Fruit fly (Drosophila melanogaster) whole organism, embryonic: ENCODE data around the gene ClpX.

ENCODE experiments used
- ATbp ChIP-seq: fragments of 200-800 bp; sonication (Bioruptor generic); optimal IDR thresholded peaks from 2 replicates; lab custom pipeline; 2017; ENCODE audit warnings: missing biosample characterization, mild to moderate bottlenecking, missing genetic modification characterization, missing genetic modification reagents
- CG10209 ChIP-seq: fragments of 200-800 bp; sonication (Bioruptor generic); optimal IDR thresholded peaks from 3 replicates; lab custom pipeline; 2017; ENCODE audit warnings: missing biosample characterization, mild to moderate bottlenecking, missing genetic modification characterization, missing genetic modification reagents
- CG1024 ChIP-seq: fragments of 200-800 bp; sonication (Bioruptor generic); IDR thresholded peaks from 2 replicates; pipeline ENCODE4 v1.3.6; 2022; ENCODE audit warnings: missing biosample characterization, missing genetic modification characterization
- CG10462 ChIP-seq: fragments of 200-800 bp; sonication (Bioruptor generic); optimal IDR thresholded peaks from 2 replicates; lab custom pipeline; 2016; ENCODE audit warnings: missing biosample characterization, missing genetic modification characterization
- CG10565 ChIP-seq: fragments of 200-800 bp; sonication (Bioruptor generic); optimal IDR thresholded peaks from 3 replicates; lab custom pipeline; 2016; ENCODE audit warnings: missing biosample characterization, mild to moderate bottlenecking, missing genetic modification characterization
- CG30431 ChIP-seq: fragments of 200-800 bp; sonication (Bioruptor generic); optimal IDR thresholded peaks from 2 replicates; lab custom pipeline; 2017; ENCODE audit warnings: missing biosample characterization, missing genetic modification characterization
- CG34376 ChIP-seq: fragments of 200-800 bp; sonication (Bioruptor generic); optimal IDR thresholded peaks from 2 replicates; lab custom pipeline; 2018; ENCODE audit warnings: missing biosample characterization, mild to moderate bottlenecking, missing genetic modification characterization
- CG3838 ChIP-seq: fragments of 200-800 bp; sonication (Bioruptor generic); optimal IDR thresholded peaks from 3 replicates; lab custom pipeline; 2016; ENCODE audit warnings: missing biosample characterization, missing genetic modification characterization
- CG4424 ChIP-seq: fragments of 200-800 bp; sonication (Bioruptor generic); optimal IDR thresholded peaks from 3 replicates; lab custom pipeline; 2016; ENCODE audit warnings: missing biosample characterization, missing genetic modification characterization
- CG7556 ChIP-seq: fragments of 200-800 bp; sonication (Bioruptor generic); optimal IDR thresholded peaks from 2 replicates; lab custom pipeline; 2017; ENCODE audit warnings: missing biosample characterization, mild to moderate bottlenecking, missing genetic modification characterization
- CG7839 ChIP-seq: fragments of 200-800 bp; sonication (Bioruptor generic); optimal IDR thresholded peaks from 3 replicates; lab custom pipeline; 2018; ENCODE audit warnings: missing biosample characterization, mild to moderate bottlenecking, missing genetic modification characterization, moderate library complexity
- CG8924 ChIP-seq: fragments of 200-800 bp; optimal IDR thresholded peaks from 3 replicates; lab custom pipeline; 2019; ENCODE audit warnings: missing biosample characterization, mild to moderate bottlenecking, missing genetic modification characterization, moderate library complexity
- CG8944 ChIP-seq: fragments of 200-800 bp; sonication (Bioruptor generic); optimal IDR thresholded peaks from 3 replicates; lab custom pipeline; 2016; ENCODE audit warnings: missing biosample characterization, missing genetic modification characterization
- Deaf1 ChIP-seq: fragments of 200-800 bp; optimal IDR thresholded peaks from 3 replicates; lab custom pipeline; 2019; ENCODE audit warnings: missing biosample characterization, mild to moderate bottlenecking, missing genetic modification characterization, moderate library complexity
- Dip2 ChIP-seq: fragments of 200-800 bp; sonication (Bioruptor generic); IDR thresholded peaks from 2 replicates; pipeline ENCODE4 v1.3.6; 2022; ENCODE audit warnings: missing biosample characterization, missing genetic modification characterization
- Dip3 ChIP-seq: fragments of 200-800 bp; sonication (Bioruptor generic); optimal IDR thresholded peaks from 3 replicates; lab custom pipeline; 2016; ENCODE audit warnings: missing biosample characterization, missing genetic modification characterization
- Drgx ChIP-seq: fragments of 200-800 bp; sonication (Bioruptor generic); IDR thresholded peaks from 2 replicates; pipeline ENCODE4 v1.3.6; 2022; ENCODE audit warnings: missing biosample characterization, missing genetic modification characterization
- Eip74EF ChIP-seq, 2 experiments: fragments of 200-800 bp in 1 of 2; fragments of >200 bp in 1 of 2; sonication (Bioruptor generic) in 1 of 2; optimal IDR thresholded peaks; 2 replicates each; lab custom pipeline; 2017 to 2019; ENCODE audit warnings: missing biosample characterization in 2 of 2, missing genetic modification characterization in 2 of 2, mild to moderate bottlenecking in 1 of 2, moderate library complexity in 1 of 2
- Elba2 ChIP-seq: fragments of 200-800 bp; sonication (Bioruptor generic); optimal IDR thresholded peaks from 3 replicates; lab custom pipeline; 2016; ENCODE audit warnings: missing biosample characterization, missing genetic modification characterization
- Fer2 ChIP-seq: fragments of 200-800 bp; sonication (Bioruptor generic); optimal IDR thresholded peaks from 2 replicates; lab custom pipeline; 2018; ENCODE audit warnings: missing biosample characterization, mild to moderate bottlenecking, missing genetic modification characterization, moderate library complexity
- HLHmδ ChIP-seq: fragments of 200-800 bp; sonication (Bioruptor generic); optimal IDR thresholded peaks from 2 replicates; lab custom pipeline; 2018; ENCODE audit warnings: missing biosample characterization, mild to moderate bottlenecking, missing genetic modification characterization, moderate library complexity
- Hand ChIP-seq: fragments of 200-800 bp; sonication (Bioruptor generic); optimal IDR thresholded peaks from 2 replicates; lab custom pipeline; 2017; ENCODE audit warnings: mild to moderate bottlenecking, missing biosample characterization, missing genetic modification reagents, missing genetic modification characterization
- Hr51 ChIP-seq, 2 experiments: fragments of 200-800 bp; sonication (Bioruptor generic); optimal IDR thresholded peaks; 2 replicates in 1 of 2; 3 replicates in 1 of 2; lab custom pipeline; 2016 to 2018; ENCODE audit warnings: missing biosample characterization in 2 of 2, missing genetic modification characterization in 2 of 2, mild to moderate bottlenecking in 1 of 2, moderate library complexity in 1 of 2
- Hr78 ChIP-seq, 2 experiments: fragments of 200-800 bp in 1 of 2; fragments of >200 bp in 1 of 2; sonication (Bioruptor generic) in 1 of 2; optimal IDR thresholded peaks; 2 replicates each; lab custom pipeline; 2017 to 2019; ENCODE audit warnings: missing biosample characterization in 2 of 2, missing genetic modification characterization in 2 of 2, mild to moderate bottlenecking in 1 of 2, moderate library complexity in 1 of 2
- Med ChIP-seq: fragments of 200-800 bp; sonication (Bioruptor generic); peaks from one replicate; lab custom pipeline; 2016; ENCODE audit warnings: missing biosample characterization, missing genetic modification characterization, mild to moderate bottlenecking, inconsistent platforms, moderate library complexity
- Nf-YA ChIP-seq: fragments of 200-800 bp; sonication (Bioruptor generic); IDR thresholded peaks from 2 replicates; pipeline ENCODE4 v1.3.6; 2022; ENCODE audit warnings: missing biosample characterization, missing genetic modification characterization
- Oli ChIP-seq: fragments of 200-800 bp; sonication (Bioruptor generic); optimal IDR thresholded peaks from 2 replicates; lab custom pipeline; 2018; ENCODE audit warnings: missing biosample characterization, mild to moderate bottlenecking, missing genetic modification characterization, moderate library complexity
- Rfx ChIP-seq: fragments of 200-800 bp; sonication (Bioruptor generic); IDR thresholded peaks from 2 replicates; pipeline ENCODE4 v1.3.6; 2022; ENCODE audit warnings: missing biosample characterization, missing genetic modification characterization
- Scr ChIP-seq: fragments of 200-800 bp; sonication (Bioruptor generic); IDR thresholded peaks from 2 replicates; pipeline ENCODE4 v1.3.6; 2022; ENCODE audit warnings: missing biosample characterization, missing genetic modification characterization; ENCODE audit not compliant: partially characterized antibody
- Sry-δ ChIP-seq: fragments of 200-800 bp; sonication (Bioruptor generic); optimal IDR thresholded peaks from 2 replicates; lab custom pipeline; 2016; ENCODE audit warnings: missing biosample characterization, missing genetic modification characterization
- ac ChIP-seq: fragments of 200-800 bp; sonication (Bioruptor generic); optimal IDR thresholded peaks from 3 replicates; lab custom pipeline; 2017; ENCODE audit warnings: missing biosample characterization, mild to moderate bottlenecking, missing genetic modification characterization
- aop ChIP-seq: fragments of 200-800 bp; sonication (Bioruptor generic); IDR thresholded peaks from 2 replicates; pipeline ENCODE4 v1.3.6; 2022; ENCODE audit warnings: missing biosample characterization, missing genetic modification characterization
- ap ChIP-seq: fragments of 200-800 bp; sonication (Bioruptor generic); IDR thresholded peaks from 2 replicates; pipeline ENCODE4 v1.3.6; 2022; ENCODE audit warnings: missing biosample characterization, missing genetic modification characterization
- chinmo ChIP-seq: fragments of 200-800 bp; sonication (Bioruptor generic); IDR thresholded peaks from 4 replicates; pipeline ENCODE4 v1.3.6; 2022; ENCODE audit warnings: missing biosample characterization, missing genetic modification characterization; ENCODE audit not compliant: partially characterized antibody
- ci ChIP-seq: fragments of 200-800 bp; sonication (Bioruptor generic); IDR thresholded peaks from 3 replicates; pipeline ENCODE4 v1.3.6; 2022; ENCODE audit warnings: missing biosample characterization, missing genetic modification characterization
- ewg ChIP-seq: fragments of 200-800 bp; sonication (Bioruptor generic); optimal IDR thresholded peaks from 3 replicates; lab custom pipeline; 2017; ENCODE audit warnings: mild to moderate bottlenecking, missing biosample characterization, missing genetic modification reagents, missing genetic modification characterization
- exex ChIP-seq: fragments of 200-800 bp; sonication (Bioruptor generic); optimal IDR thresholded peaks from 4 replicates; lab custom pipeline; 2018; ENCODE audit warnings: missing biosample characterization, mild to moderate bottlenecking, missing genetic modification characterization, moderate library complexity
- ham ChIP-seq: fragments of 200-800 bp; sonication (Bioruptor generic); IDR thresholded peaks from 2 replicates; pipeline ENCODE4 v1.3.6; 2022; ENCODE audit warnings: missing biosample characterization, missing genetic modification characterization
- hkb ChIP-seq, 2 experiments: fragments of 200-800 bp in 1 of 2; fragments of >200 bp in 1 of 2; sonication (Bioruptor generic) in 1 of 2; IDR thresholded peaks in 1 of 2; optimal IDR thresholded peaks in 1 of 2; 2 replicates each; pipeline versions ENCODE4 v1.3.6 to Lab custom; 2017 to 2022; ENCODE audit warnings: missing biosample characterization in 1 of 2, missing genetic modification characterization in 1 of 2
- klu ChIP-seq: fragments of 200-800 bp; sonication (Bioruptor generic); IDR thresholded peaks from 2 replicates; pipeline ENCODE4 v1.3.6; 2022; ENCODE audit warnings: missing biosample characterization, missing genetic modification characterization
- maf-S ChIP-seq: fragments of 200-800 bp; sonication (Bioruptor generic); optimal IDR thresholded peaks from 2 replicates; lab custom pipeline; 2016; ENCODE audit warnings: missing biosample characterization, missing genetic modification characterization
- sd ChIP-seq: fragments of 200-800 bp; sonication (Bioruptor generic); optimal IDR thresholded peaks from 3 replicates; lab custom pipeline; 2018; ENCODE audit warnings: missing biosample characterization, mild to moderate bottlenecking, missing genetic modification characterization, moderate library complexity
- sens-2 ChIP-seq: fragments of 200-800 bp; sonication (Bioruptor generic); IDR thresholded peaks from 2 replicates; pipeline ENCODE4 v1.3.6; 2022; ENCODE audit warnings: missing biosample characterization, missing genetic modification characterization
- sim ChIP-seq: fragments of 200-800 bp; sonication (Bioruptor generic); IDR thresholded peaks from 2 replicates; pipeline ENCODE4 v1.3.6; 2022; ENCODE audit warnings: missing biosample characterization, missing genetic modification characterization
- tio ChIP-seq: fragments of 200-800 bp; sonication (Bioruptor generic); optimal IDR thresholded peaks from 2 replicates; lab custom pipeline; 2017; ENCODE audit warnings: missing biosample characterization, missing genetic modification characterization, inconsistent platforms
- toy ChIP-seq: fragments of 200-800 bp; sonication (Bioruptor generic); IDR thresholded peaks from 2 replicates; pipeline ENCODE4 v1.3.6; 2022; ENCODE audit warnings: missing biosample characterization, missing genetic modification characterization
- vvl ChIP-seq: fragments of 200-800 bp; sonication (Bioruptor generic); IDR thresholded peaks from 2 replicates; pipeline ENCODE4 v1.3.6; 2022; ENCODE audit warnings: missing biosample characterization, missing genetic modification characterization
- wor ChIP-seq: fragments of 200-800 bp; sonication (Bioruptor generic); IDR thresholded peaks from 2 replicates; pipeline ENCODE4 v1.3.6; 2022; ENCODE audit warnings: missing biosample characterization, missing genetic modification characterization

Gene ClpX

DNA sequence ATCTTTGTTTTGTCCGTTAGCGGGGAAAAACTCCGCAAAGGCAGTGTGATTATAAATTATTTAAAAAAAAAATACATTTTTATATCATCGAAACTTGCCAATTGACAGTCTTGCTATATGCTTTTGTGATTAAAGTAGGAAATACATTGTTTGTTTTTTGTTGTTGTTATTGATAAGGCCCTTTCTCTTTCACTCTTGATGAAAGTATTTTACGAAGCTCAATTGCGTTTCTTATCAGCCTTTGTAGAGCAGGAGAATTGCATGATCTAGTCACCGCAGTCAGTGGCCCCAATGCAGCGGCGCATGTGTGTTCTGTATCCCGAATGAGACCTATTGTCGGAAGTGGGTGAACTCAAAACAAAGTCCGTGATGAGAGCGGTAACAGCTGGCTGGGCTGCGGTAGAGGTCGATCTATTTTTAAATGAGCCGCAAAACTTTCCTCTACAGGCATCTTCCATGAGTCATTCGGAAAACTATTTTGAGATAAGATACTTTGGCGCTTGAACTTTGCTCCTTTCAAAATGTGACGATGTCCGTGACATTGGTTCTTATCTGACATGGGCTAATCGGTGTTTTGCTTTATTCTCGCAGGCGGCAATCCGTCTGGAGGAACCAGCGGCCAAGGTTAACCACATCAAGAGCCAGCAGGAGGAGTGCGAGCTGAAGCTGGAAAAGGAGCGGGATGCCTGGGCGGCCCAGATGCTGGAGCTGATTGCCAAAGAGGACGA lies 7.0 kb upstream of the ClpX start:
- TF ChIP-seq Fer2 (no peak), toy (GFP tag; lab: Robert Waterston, UW) (no peak), Oli (tag; lab: Kevin White, UChicago) (no peak), Dip3 (no peak), Drgx (GFP tag; lab: Robert Waterston, UW) (no peak), Deaf1 (tag; lab: Kevin White, UChicago) (no peak), hkb (optimal IDR thresholded peaks at IDR 0.05; lab: Kevin White, UChicago) (no peak), hkb (GFP tag; IDR thresholded peaks at IDR 0.05; lab: Robert Waterston, UW) (0 out of 2 replicates have a peak, but pooled peaks have one; percentile 6), exex (tag; lab: Kevin White, UChicago) (peak; percentile 15), Eip74EF (GFP tag; optimal IDR thresholded peaks at IDR 0.05; lab: Kevin White, UChicago) (peak in 1 of 2 experiments; percentile 34), sim (GFP tag; lab: Robert Waterston, UW) (no peak), ham (GFP tag; lab: Robert Waterston, UW) (no peak), Scr (GFP tag; lab: Robert Waterston, UW) (no peak), Hr78 (GFP tag; optimal IDR thresholded peaks at IDR 0.05; lab: Kevin White, UChicago) (peak in 1 of 2 experiments; percentile 78), CG34376 (GFP tag; lab: Kevin White, UChicago) (peak; percentile 25), sens-2 (GFP tag; lab: Robert Waterston, UW) (no peak), CG10209 (GFP tag; lab: Kevin White, UChicago) (no peak), CG8944 (GFP tag; lab: Kevin White, UChicago) (no peak), maf-S (no peak), HLHmδ (GFP tag; lab: Kevin White, UChicago) (no peak), tio (GFP tag; lab: Kevin White, UChicago) (no peak), CG10565 (no peak), CG3838 (no peak), CG7839 (no peak), ATbp (GFP tag; lab: Kevin White, UChicago) (peak; percentile 19)

DNA sequence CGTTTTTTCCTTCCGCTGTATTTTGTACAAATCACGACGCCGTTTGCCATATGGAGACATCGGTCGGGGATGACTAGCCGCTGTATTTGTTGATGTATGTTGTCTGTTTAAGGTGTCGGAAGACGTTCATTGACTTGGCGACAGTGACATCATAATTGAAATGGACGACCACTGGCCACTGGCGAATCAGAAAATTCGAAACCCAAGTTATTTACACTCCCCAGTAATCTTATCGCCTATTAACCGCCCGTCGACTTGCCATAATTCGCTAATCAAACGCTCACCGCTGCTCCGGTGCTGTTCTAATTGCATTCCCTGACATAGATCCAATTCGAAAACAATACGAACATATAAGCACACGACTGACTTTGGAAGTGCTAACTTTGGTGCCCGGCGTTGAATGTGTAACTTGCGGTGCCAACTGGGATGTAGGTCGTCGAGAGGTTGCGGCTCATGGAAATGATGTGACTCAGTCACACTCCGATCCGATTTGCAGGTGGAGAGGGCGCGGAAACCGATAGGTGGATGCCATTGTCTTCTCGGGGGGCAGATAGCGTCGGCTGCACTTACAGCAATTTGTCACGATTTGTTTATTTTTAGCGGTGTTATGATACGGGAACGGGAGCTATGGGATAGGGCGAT lies 6.2 kb upstream of the ClpX start:
- TF ChIP-seq ac (GFP tag; lab: Kevin White, UChicago), result no peak
- no peak for TF ChIP-seq CG10462 (GFP tag; lab: Kevin White, UChicago)
- TF ChIP-seq CG30431 (GFP tag; lab: Kevin White, UChicago), result no peak
- TF ChIP-seq Elba2, result peak; percentile 76
- no peak for TF ChIP-seq CG7556 (GFP tag; lab: Kevin White, UChicago)
- TF ChIP-seq CG4424 (GFP tag; lab: Kevin White, UChicago), result no peak
- peak; percentile 76 for TF ChIP-seq sd (tag; lab: Kevin White, UChicago)
- TF ChIP-seq Med (GFP tag; lab: Kevin White, UChicago), result peak; percentile 22
- TF ChIP-seq chinmo (GFP tag; lab: Robert Waterston, UW), result 0 out of 4 replicates have a peak, but pooled peaks have one; percentile 13
- no peak for TF ChIP-seq Dip2
- TF ChIP-seq CG8924, result no peak
- TF ChIP-seq CG1024, result no peak
- 0 out of 2 replicates have a peak, but pooled peaks have one; percentile 17 for TF ChIP-seq Rfx (GFP tag; lab: Robert Waterston, UW)
- TF ChIP-seq klu (GFP tag; lab: Robert Waterston, UW), result no peak
- no peak for TF ChIP-seq Hr51 (GFP tag; optimal IDR thresholded peaks at IDR 0.05; lab: Kevin White, UChicago)
- no peak for TF ChIP-seq HLHmδ (GFP tag; lab: Kevin White, UChicago)
- TF ChIP-seq ci (GFP tag; lab: Robert Waterston, UW), result peak; percentile 63; the same call in 1 of the 3 replicates
- TF ChIP-seq Hand (GFP tag; lab: Kevin White, UChicago), result no peak
- no peak for TF ChIP-seq aop (GFP tag; lab: Robert Waterston, UW)
- no peak for TF ChIP-seq ewg (GFP tag; lab: Kevin White, UChicago)
- no peak for TF ChIP-seq Sry-δ (GFP tag; lab: Kevin White, UChicago)
- TF ChIP-seq Nf-YA (GFP tag; lab: Robert Waterston, UW), result 0 out of 2 replicates have a peak, but pooled peaks have one; percentile 7
- no peak for TF ChIP-seq ap
- TF ChIP-seq vvl (GFP tag; lab: Robert Waterston, UW), result no peak
- TF ChIP-seq wor, result no peak
